Fruit fly (Drosophila melanogaster) whole organism, wandering third instar larva: ENCODE measurements around the gene CG42393.

Source experiments
- Hr83 ChIP-seq: fragments of 200-300 bp; sonication (Bioruptor generic); optimal IDR thresholded peaks from 2 replicates; lab custom pipeline; 2016; ENCODE audit warnings: missing biosample characterization, mild to moderate bottlenecking, missing genetic modification characterization, moderate library complexity; ENCODE audit not compliant: poor library complexity, severe bottlenecking
- Myc ChIP-seq: fragments of >200 bp; optimal IDR thresholded peaks from 2 replicates; lab custom pipeline; 2017
- dmrt93B ChIP-seq: fragments of 200-800 bp; sonication (Bioruptor generic); optimal IDR thresholded peaks from 2 replicates; lab custom pipeline; 2018; ENCODE audit warnings: missing biosample characterization, mild to moderate bottlenecking, missing genetic modification characterization

dm6 chr3L:18074988-18075387 lies 32.5 kb downstream of the CG42393 start:
- TF ChIP-seq dmrt93B (no peak), Myc (lab: Kevin White, UChicago) (no peak), Hr83 (GFP tag; lab: Kevin White, UChicago) (no peak)
